Fruit fly (Drosophila melanogaster) whole organism, pupa: ENCODE results near the gene CG6497.

Source experiments
- CG10348 ChIP-seq: fragments of 200-800 bp; sonication (Bioruptor generic); IDR thresholded peaks from 2 replicates; pipeline ENCODE4 v1.3.6; 2022; ENCODE audit warnings: missing biosample characterization, missing genetic modification characterization
- CG12605 ChIP-seq: fragments of 200-800 bp; sonication (Bioruptor generic); IDR thresholded peaks from 2 replicates; pipeline ENCODE4 v1.3.6; 2022; ENCODE audit warnings: missing biosample characterization, missing genetic modification characterization
- CG15710 ChIP-seq: fragments of 200-800 bp; sonication (Bioruptor generic); optimal IDR thresholded peaks from 2 replicates; lab custom pipeline; 2018; ENCODE audit warnings: missing biosample characterization, mild to moderate bottlenecking, missing genetic modification characterization, moderate library complexity
- CG17806 ChIP-seq: fragments of 200-800 bp; sonication (Bioruptor generic); optimal IDR thresholded peaks from 2 replicates; lab custom pipeline; 2018; ENCODE audit warnings: missing biosample characterization, mild to moderate bottlenecking, missing genetic modification characterization, moderate library complexity
- CG32121 ChIP-seq: fragments of 200-800 bp; sonication (Bioruptor generic); IDR thresholded peaks from 2 replicates; pipeline ENCODE4 v1.3.6; 2022; ENCODE audit warnings: missing biosample characterization, missing genetic modification characterization
- CG4496 ChIP-seq: fragments of 200-800 bp; sonication (Bioruptor generic); IDR thresholded peaks from 3 replicates; pipeline ENCODE4 v1.3.6; 2022; ENCODE audit warnings: missing biosample characterization, missing genetic modification characterization
- CG8301 ChIP-seq: fragments of 200-800 bp; sonication (Bioruptor generic); optimal IDR thresholded peaks from 2 replicates; lab custom pipeline; 2018; ENCODE audit warnings: missing biosample characterization, mild to moderate bottlenecking, missing genetic modification characterization
- D1 ChIP-seq: fragments of 200-800 bp; sonication (Bioruptor generic); optimal IDR thresholded peaks from 2 replicates; lab custom pipeline; 2018; ENCODE audit warnings: missing biosample characterization, mild to moderate bottlenecking, missing genetic modification characterization, moderate library complexity
- EcR ChIP-seq: fragments of 200-800 bp; sonication (Bioruptor generic); optimal IDR thresholded peaks from 3 replicates; lab custom pipeline; 2019; ENCODE audit warnings: missing biosample characterization, missing genetic modification characterization, mild to moderate bottlenecking, moderate library complexity, missing genetic modification reagents
- Ets98B ChIP-seq: fragments of 200-800 bp; sonication (Bioruptor generic); IDR thresholded peaks from 2 replicates; pipeline ENCODE4 v1.3.6; 2022; ENCODE audit warnings: missing biosample characterization, missing genetic modification characterization
- Pif1A ChIP-seq: fragments of 200-800 bp; sonication (Bioruptor generic); optimal IDR thresholded peaks from 3 replicates; lab custom pipeline; 2016; ENCODE audit warnings: missing biosample characterization, missing genetic modification characterization
- Pif1B ChIP-seq: fragments of 200-800 bp; sonication (Bioruptor generic); optimal IDR thresholded peaks from 3 replicates; lab custom pipeline; 2016; ENCODE audit warnings: missing biosample characterization, missing genetic modification characterization
- fd96Ca ChIP-seq: fragments of 200-800 bp; sonication (Bioruptor generic); IDR thresholded peaks from 3 replicates; pipeline ENCODE4 v1.3.6; 2022; ENCODE audit warnings: missing biosample characterization, missing genetic modification characterization

DNA sequence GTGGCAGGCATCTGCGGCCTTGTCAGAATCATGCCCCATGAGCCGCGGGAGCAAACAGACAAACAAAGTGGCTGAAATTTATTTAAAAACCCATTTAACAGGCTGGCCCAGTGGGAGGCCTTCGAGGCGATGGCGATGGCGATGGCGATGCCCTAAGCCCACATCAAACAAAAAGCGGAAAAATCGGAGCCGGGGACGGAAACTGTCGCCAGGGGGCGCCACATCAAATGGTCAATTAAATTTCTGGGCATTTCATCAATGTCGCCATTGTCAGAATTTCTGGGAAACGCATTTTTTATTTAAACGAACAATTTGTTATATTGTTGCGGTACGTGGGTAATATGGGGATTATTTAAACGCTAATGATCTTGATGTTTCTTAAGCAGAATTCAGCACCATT lies 38.5 kb upstream of the CG6497 start:
- TF ChIP-seq EcR (GFP tag; lab: Kevin White, UChicago) (no peak), CG15710 (no peak), fd96Ca (GFP tag; lab: Robert Waterston, UW) (no peak), CG12605 (GFP tag; lab: Robert Waterston, UW) (no peak), D1 (tag; lab: Kevin White, UChicago) (no peak), CG4496 (no peak), Pif1B (GFP tag; lab: Kevin White, UChicago) (no peak), CG10348 (no peak), Ets98B (GFP tag; lab: Robert Waterston, UW) (no peak), Pif1A (GFP tag; lab: Kevin White, UChicago) (no peak), CG8301 (no peak), CG32121 (no peak), CG17806 (tag; lab: Kevin White, UChicago) (no peak)
